Fruit fly (Drosophila melanogaster) whole organism, wandering third instar larva: Measurements from ENCODE around the gene CG43931.

Experiments used
- Abd-B ChIP-seq: fragments of >200 bp; optimal IDR thresholded peaks from 2 replicates; lab custom pipeline; 2017; ENCODE audit warnings: missing biosample characterization, missing genetic modification characterization
- CG32264 ChIP-seq: fragments of 200-800 bp; sonication (Bioruptor generic); optimal IDR thresholded peaks from 2 replicates; lab custom pipeline; 2016; ENCODE audit warnings: missing biosample characterization, missing genetic modification characterization
- CG9705 ChIP-seq: fragments of 200-800 bp; sonication (Bioruptor generic); optimal IDR thresholded peaks from 2 replicates; lab custom pipeline; 2018; ENCODE audit warnings: missing biosample characterization, mild to moderate bottlenecking, missing genetic modification characterization
- CrebA ChIP-seq: fragments of 200-800 bp; sonication (Bioruptor generic); optimal IDR thresholded peaks from 2 replicates; lab custom pipeline; 2016; ENCODE audit warnings: missing biosample characterization, mild to moderate bottlenecking, missing genetic modification characterization, borderline replicate concordance
- Dfd ChIP-seq: fragments of >200 bp; optimal IDR thresholded peaks from 2 replicates; lab custom pipeline; 2017; ENCODE audit warnings: missing biosample characterization, missing genetic modification characterization
- HLH106 ChIP-seq: fragments of 200-800 bp; optimal IDR thresholded peaks from 3 replicates; lab custom pipeline; 2019; ENCODE audit warnings: missing biosample characterization, mild to moderate bottlenecking, missing genetic modification characterization, moderate library complexity
- Hnf4 ChIP-seq: fragments of 200-800 bp; sonication (Bioruptor generic); optimal IDR thresholded peaks from 2 replicates; lab custom pipeline; 2016; ENCODE audit warnings: missing biosample characterization, mild to moderate bottlenecking, missing genetic modification characterization
- Hr78 ChIP-seq: fragments of >200 bp; optimal IDR thresholded peaks from 2 replicates; lab custom pipeline; 2017; ENCODE audit warnings: missing biosample characterization, missing genetic modification characterization
- Mio ChIP-seq: sonication (Bioruptor generic); optimal IDR thresholded peaks from 2 replicates; lab custom pipeline; 2016; ENCODE audit warnings: missing biosample characterization, missing genetic modification characterization
- Myc ChIP-seq: fragments of >200 bp; optimal IDR thresholded peaks from 2 replicates; lab custom pipeline; 2017
- N ChIP-seq: fragments of >200 bp; optimal IDR thresholded peaks from 2 replicates; lab custom pipeline; 2018; ENCODE audit warnings: missing biosample characterization, missing external identifiers, missing genetic modification characterization
- Rel ChIP-seq, 2 experiments: fragments of 200-800 bp; sonication (Bioruptor generic) in 1 of 2; optimal IDR thresholded peaks; 2 replicates in 1 of 2; 3 replicates in 1 of 2; lab custom pipeline; 2016 to 2019; ENCODE audit warnings: mild to moderate bottlenecking in 2 of 2, missing biosample characterization in 2 of 2, missing genetic modification characterization in 2 of 2, moderate library complexity in 1 of 2
- br ChIP-seq: fragments of 200-800 bp; sonication (Bioruptor generic); optimal IDR thresholded peaks from 2 replicates; lab custom pipeline; 2016; ENCODE audit warnings: missing biosample characterization, missing genetic modification characterization
- brk ChIP-seq: fragments of 200-800 bp; sonication (Bioruptor generic); optimal IDR thresholded peaks from 2 replicates; lab custom pipeline; 2016; ENCODE audit warnings: missing biosample characterization, mild to moderate bottlenecking, missing genetic modification characterization
- dl ChIP-seq, 2 experiments: fragments of 175-275, 200-275 bp in 1 of 2; fragments of 200-275 bp in 1 of 2; sonication (Bioruptor generic); optimal IDR thresholded peaks; lab custom pipeline; 2018; ENCODE audit warnings: mild to moderate bottlenecking in 2 of 2, missing biosample characterization in 2 of 2, missing genetic modification characterization in 2 of 2, moderate library complexity in 2 of 2; ENCODE audit not compliant: partially characterized antibody in 2 of 2, insufficient read depth in 1 of 2
- dmrt93B ChIP-seq: fragments of 200-800 bp; sonication (Bioruptor generic); optimal IDR thresholded peaks from 2 replicates; lab custom pipeline; 2018; ENCODE audit warnings: missing biosample characterization, mild to moderate bottlenecking, missing genetic modification characterization
- dsf ChIP-seq: sonication (Bioruptor generic); optimal IDR thresholded peaks from 2 replicates; lab custom pipeline; 2016; ENCODE audit warnings: missing biosample characterization, missing genetic modification characterization, borderline replicate concordance
- ey ChIP-seq: fragments of 200-800 bp; sonication (Bioruptor generic); optimal IDR thresholded peaks from 2 replicates; lab custom pipeline; 2016; ENCODE audit warnings: missing biosample characterization, missing genetic modification characterization
- foxo ChIP-seq, 2 experiments: fragments of 200-800 bp; sonication (Bioruptor generic); optimal IDR thresholded peaks; 2 replicates in 1 of 2; 3 replicates in 1 of 2; lab custom pipeline; 2016 to 2017; ENCODE audit warnings: missing biosample characterization in 2 of 2, missing genetic modification characterization in 2 of 2
- fru ChIP-seq: fragments of 200-800 bp; sonication (Bioruptor generic); optimal IDR thresholded peaks from 3 replicates; lab custom pipeline; 2016; ENCODE audit warnings: missing biosample characterization, mild to moderate bottlenecking, missing genetic modification characterization
- h ChIP-seq: fragments of 200-800 bp; sonication (Bioruptor generic); optimal IDR thresholded peaks from 3 replicates; lab custom pipeline; 2016; ENCODE audit warnings: missing biosample characterization, mild to moderate bottlenecking, missing genetic modification characterization
- jim ChIP-seq: fragments of 175-275, 200-325 bp; sonication (Bioruptor generic); optimal IDR thresholded peaks from 2 replicates; lab custom pipeline; 2016; ENCODE audit warnings: missing biosample characterization, mild to moderate bottlenecking, missing genetic modification characterization
- lola ChIP-seq: fragments of >200 bp; optimal IDR thresholded peaks from 2 replicates; lab custom pipeline; 2017; ENCODE audit warnings: missing biosample characterization, missing genetic modification characterization
- pan ChIP-seq: fragments of >200 bp; optimal IDR thresholded peaks from 2 replicates; lab custom pipeline; 2017
- psq ChIP-seq: fragments of 200-800 bp; sonication (Bioruptor generic); optimal IDR thresholded peaks from 3 replicates; lab custom pipeline; 2017; ENCODE audit warnings: missing biosample characterization, mild to moderate bottlenecking, missing genetic modification characterization, moderate library complexity
- rgr ChIP-seq: fragments of 200-800 bp; sonication (Bioruptor generic); optimal IDR thresholded peaks from 3 replicates; lab custom pipeline; 2016; ENCODE audit warnings: missing biosample characterization, mild to moderate bottlenecking, missing genetic modification characterization
- sage ChIP-seq: fragments of 200-800 bp; sonication (Bioruptor generic); optimal IDR thresholded peaks from 2 replicates; lab custom pipeline; 2016; ENCODE audit warnings: missing biosample characterization, mild to moderate bottlenecking, missing genetic modification characterization
- sv ChIP-seq: fragments of 200-800 bp; sonication (Bioruptor generic); optimal IDR thresholded peaks from 3 replicates; lab custom pipeline; 2016; ENCODE audit warnings: missing biosample characterization, missing genetic modification characterization
- tai ChIP-seq: sonication (Bioruptor generic); optimal IDR thresholded peaks from 2 replicates; lab custom pipeline; 2016; ENCODE audit warnings: missing biosample characterization, missing genetic modification characterization
- usp ChIP-seq: fragments of >200 bp; optimal IDR thresholded peaks from 2 replicates; lab custom pipeline; 2017; ENCODE audit warnings: missing biosample characterization, missing genetic modification characterization
- woc ChIP-seq: sonication (Bioruptor generic); optimal IDR thresholded peaks from 2 replicates; lab custom pipeline; 2016; ENCODE audit warnings: missing biosample characterization, mild to moderate bottlenecking, missing genetic modification characterization

Gene CG43931

DNA sequence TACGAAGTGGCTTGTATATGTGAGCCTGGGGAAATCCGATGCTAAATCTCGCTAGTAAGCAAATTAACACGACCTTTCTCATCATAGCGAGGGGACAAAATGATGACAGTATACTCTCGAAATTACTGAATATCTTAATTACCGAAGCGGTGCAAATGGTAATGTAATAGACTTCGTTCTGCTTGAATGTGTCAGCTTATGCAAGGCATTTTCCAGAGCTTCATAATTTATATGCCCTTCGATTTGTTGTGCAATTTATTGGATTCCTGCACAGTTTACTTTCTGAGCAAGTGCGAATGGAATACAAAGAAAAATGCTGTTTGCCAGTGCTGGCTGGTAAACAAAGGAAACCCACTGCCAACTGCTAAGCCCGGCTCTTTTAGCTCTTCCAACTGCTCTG is at the start of gene CG43931, which contains the start of gene Sfp77F:
TSS of gene CG43931 (plus strand) at position 241 of the 400 bp plus-strand sequence.
TSS of gene Sfp77F (minus strand) at position 101 of the 400 bp plus-strand sequence.
- TF ChIP-seq Hnf4 (no peak), Abd-B (no peak), Rel (GFP tag; optimal IDR thresholded peaks at IDR 0.05; lab: Kevin White, UChicago) (no peak), Rel (tag; optimal IDR thresholded peaks at IDR 0.05; lab: Kevin White, UChicago) (no peak), dsf (GFP tag; lab: Kevin White, UChicago) (no peak), sv (no peak), N (GFP tag; lab: Kevin White, UChicago) (no peak)

DNA sequence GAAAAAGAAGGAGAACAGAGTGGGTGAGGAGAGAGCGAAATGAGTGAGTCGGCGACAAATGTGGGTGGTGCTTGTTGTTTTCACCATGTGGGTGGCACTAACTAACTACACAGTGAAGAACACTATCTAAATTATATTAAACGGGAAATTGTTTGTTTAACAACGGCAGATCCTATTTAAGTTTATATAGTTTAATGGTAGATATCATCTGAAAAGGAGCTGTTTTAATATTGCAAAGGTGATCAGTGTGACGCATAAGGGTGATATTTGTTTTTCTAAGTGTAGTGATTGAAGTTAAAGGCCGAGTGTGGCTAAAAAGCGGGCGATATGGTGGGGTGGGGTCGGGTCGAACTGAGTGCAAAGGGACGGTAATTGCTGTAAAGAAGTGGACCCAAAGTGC is 48.8 kb upstream of the CG43931 start:
- TF ChIP-seq br (no peak), woc (no peak), HLH106 (tag; lab: Kevin White, UChicago) (no peak), ey (no peak), Myc (lab: Kevin White, UChicago) (no peak)

- TF ChIP-seq sage (GFP tag; lab: Kevin White, UChicago) (no peak), Rel (GFP tag; optimal IDR thresholded peaks at IDR 0.05; lab: Kevin White, UChicago) (no peak), Rel (tag; optimal IDR thresholded peaks at IDR 0.05; lab: Kevin White, UChicago) (no peak), rgr (GFP tag; lab: Kevin White, UChicago) (no peak), brk (GFP tag; lab: Kevin White, UChicago) (no peak), dmrt93B (GFP tag; lab: Kevin White, UChicago) (no peak), Myc (lab: Kevin White, UChicago) (no peak), ey (no peak), psq (GFP tag; lab: Kevin White, UChicago) (no peak), foxo (GFP tag; optimal IDR thresholded peaks at IDR 0.05; lab: Kevin White, UChicago) (no peak), Abd-B (no peak), fru (GFP tag; lab: Kevin White, UChicago) (no peak), pan (lab: Kevin White, UChicago) (no peak), Hnf4 (no peak), tai (GFP tag; lab: Kevin White, UChicago) (no peak), usp (GFP tag; lab: Kevin White, UChicago) (no peak), CrebA (GFP tag; lab: Kevin White, UChicago) (no peak), lola (no peak), Hr78 (GFP tag; lab: Kevin White, UChicago) (no peak), dl (GFP tag; optimal IDR thresholded peaks at IDR 0.05; lab: Kevin White, UChicago; ENCODE audit: insufficient read depth in 1 of 2, partially characterized antibody in 2 of 2) (no peak), Dfd (GFP tag; lab: Kevin White, UChicago) (no peak)
These were observed 39.7 kb upstream of the CG43931 start for dm6 chr3L:20857609-20858008.

- TF ChIP-seq Hnf4 (no peak), foxo (GFP tag; optimal IDR thresholded peaks at IDR 0.05; lab: Kevin White, UChicago) (no peak), Mio (no peak), Myc (lab: Kevin White, UChicago) (no peak), CG9705 (GFP tag; lab: Kevin White, UChicago) (no peak), jim (GFP tag; lab: Kevin White, UChicago) (no peak), brk (GFP tag; lab: Kevin White, UChicago) (no peak), HLH106 (tag; lab: Kevin White, UChicago) (no peak), pan (lab: Kevin White, UChicago) (no peak), fru (GFP tag; lab: Kevin White, UChicago) (no peak), sv (no peak), Hr78 (GFP tag; lab: Kevin White, UChicago) (no peak)
These were observed 28.4 kb upstream of the CG43931 start for dm6 chr3L:20868995-20869394.

DNA sequence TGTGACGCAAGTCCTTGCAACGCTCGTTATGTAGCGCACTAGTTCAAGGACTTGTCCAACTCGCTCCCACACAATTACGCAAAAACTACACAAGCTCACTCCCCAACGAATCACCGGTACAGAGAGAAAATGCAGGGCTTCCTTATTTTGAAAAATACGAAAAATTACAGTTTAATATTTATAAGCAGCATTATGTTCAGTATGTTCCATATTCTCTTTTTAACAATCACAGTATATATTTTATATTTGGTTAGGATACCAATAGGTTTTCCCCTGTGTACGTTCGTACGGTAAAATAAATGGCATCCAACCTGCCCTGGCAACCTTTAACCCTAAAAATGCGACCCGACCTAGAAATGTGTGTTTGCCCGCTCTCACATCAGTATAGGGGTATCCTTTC is 13.4 kb upstream of the CG43931 start:
- TF ChIP-seq Abd-B (no peak), dmrt93B (GFP tag; lab: Kevin White, UChicago) (no peak), HLH106 (tag; lab: Kevin White, UChicago) (no peak), CG32264 (no peak), sv (no peak)

DNA sequence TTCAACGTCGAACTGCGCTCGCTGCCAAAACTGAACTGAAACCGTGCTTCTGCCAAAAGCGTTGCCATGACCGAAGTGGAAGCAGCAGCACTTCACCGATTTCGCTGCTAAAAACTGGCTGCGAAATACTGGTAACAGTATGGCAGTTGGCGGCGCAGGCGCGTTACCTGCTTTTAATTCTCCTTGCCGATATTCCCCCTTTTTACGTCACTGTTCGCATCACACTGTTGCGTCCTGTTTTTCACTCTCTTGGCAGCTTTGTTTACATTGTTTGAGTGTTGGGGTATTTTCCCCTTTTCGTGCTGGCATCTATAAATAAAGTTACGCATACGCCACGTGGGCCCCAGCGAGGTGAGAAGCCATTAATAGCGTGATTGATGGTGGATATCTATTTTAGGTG is 12.2 kb upstream of the CG43931 start, which contains the start of gene CG32432:
TSS of gene CG32432 (minus strand) at position 17 of the 400 bp plus-strand sequence.
- TF ChIP-seq sage (GFP tag; lab: Kevin White, UChicago), result no peak
- TF ChIP-seq h (GFP tag; lab: Kevin White, UChicago), result no peak
- no peak for TF ChIP-seq Rel (GFP tag; optimal IDR thresholded peaks at IDR 0.05; lab: Kevin White, UChicago)
- no peak for TF ChIP-seq Rel (tag; optimal IDR thresholded peaks at IDR 0.05; lab: Kevin White, UChicago)
- TF ChIP-seq, all 38 proteins: peak for 0
